Worm (Caenorhabditis elegans): ENCODE measurements around the gene spp-6.

The spp-6 gene

ce11 chrX:7316485-7317391 lies at the start of gene spp-6, which contains the start of gene spp-2:
TSS of gene spp-6 (plus strand) at chrX:7317341.
TSS of gene spp-2 (minus strand) at chrX:7316818.
- TF ChIP-seq ceh-32 (tag; optimal IDR thresholded peaks at IDR 0.05; ENCODE audit: poor library complexity): no peak
- TF ChIP-seq vab-7 (GFP tag; IDR thresholded peaks at IDR 0.05): no peak
- no peak for TF ChIP-seq lim-7 (GFP tag; IDR thresholded peaks at IDR 0.05)
- TF ChIP-seq unc-39 (tag; optimal IDR thresholded peaks at IDR 0.05): no peak
- no peak for TF ChIP-seq F44E2.7 (GFP tag; IDR thresholded peaks at IDR 0.05)
- TF ChIP-seq nhr-6 (tag; optimal IDR thresholded peaks at IDR 0.05): peak; percentile 53
- TF ChIP-seq dmd-8 (GFP tag; IDR thresholded peaks at IDR 0.05): no peak
- TF ChIP-seq nhr-42 (GFP tag; IDR thresholded peaks at IDR 0.05): no peak
- no peak for TF ChIP-seq zag-1 (tag; optimal IDR thresholded peaks at IDR 0.05)
- TF ChIP-seq zip-2 (tag; optimal IDR thresholded peaks at IDR 0.05): no peak
- no peak for TF ChIP-seq ceh-82 (tag; optimal IDR thresholded peaks at IDR 0.05)
- no peak for TF ChIP-seq zfp-2 (tag; optimal IDR thresholded peaks at IDR 0.05)
- TF ChIP-seq pqm-1 (tag; optimal IDR thresholded peaks at IDR 0.05): peak; percentile 96
- no peak for TF ChIP-seq mep-1 (tag; optimal IDR thresholded peaks at IDR 0.05)
- no peak for TF ChIP-seq skn-1 (tag; optimal IDR thresholded peaks at IDR 0.05)
- TF ChIP-seq mes-2 (tag; optimal IDR thresholded peaks at IDR 0.05; ENCODE audit: poor library complexity, severe bottlenecking): peak; percentile 29
- TF ChIP-seq pha-4 (GFP tag; IDR thresholded peaks at IDR 0.05): peak; percentile 16; the same call in 1 of the 2 replicates
- TF ChIP-seq pha-4 (tag; optimal IDR thresholded peaks at IDR 0.05): no peak
- no peak for TF ChIP-seq ceh-62 (tag; optimal IDR thresholded peaks at IDR 0.05)
- TF ChIP-seq nhr-41 (GFP tag; IDR thresholded peaks at IDR 0.05): no peak
- TF ChIP-seq sdz-12 (GFP tag; optimal IDR thresholded peaks at IDR 0.05): no peak
- no peak for TF ChIP-seq daf-19 (GFP tag; conservative IDR thresholded peaks at IDR 0.05)
- TF ChIP-seq D1046.2 (GFP tag; IDR thresholded peaks at IDR 0.05): no peak
- no peak for TF ChIP-seq F10B5.3 (tag; optimal IDR thresholded peaks at IDR 0.05)
- TF ChIP-seq dpl-1 (GFP tag; optimal IDR thresholded peaks at IDR 0.05): no peak
- TF ChIP-seq ctbp-1 (GFP tag; IDR thresholded peaks at IDR 0.05): no peak
- peak; percentile 12 for TF ChIP-seq nhr-10 (tag; optimal IDR thresholded peaks at IDR 0.05)
- TF ChIP-seq dmd-9 (GFP tag; IDR thresholded peaks at IDR 0.05): no peak
- no peak for TF ChIP-seq nhr-48 (tag; optimal IDR thresholded peaks at IDR 0.05)
- no peak for TF ChIP-seq ceh-28 (tag; optimal IDR thresholded peaks at IDR 0.05)
- no peak for TF ChIP-seq mdl-1 (tag; optimal IDR thresholded peaks at IDR 0.05)
- no peak for TF ChIP-seq ztf-7 (tag; optimal IDR thresholded peaks at IDR 0.05)
- no peak for TF ChIP-seq spr-1 (tag; optimal IDR thresholded peaks at IDR 0.05)
- TF ChIP-seq unc-130 (GFP tag; optimal IDR thresholded peaks at IDR 0.05): no peak
- peak; percentile 0 for TF ChIP-seq nhr-77 (tag; optimal IDR thresholded peaks at IDR 0.05)
- peak; percentile 76 for TF ChIP-seq dmd-6 (GFP tag; IDR thresholded peaks at IDR 0.05)
- TF ChIP-seq jun-1 (tag; optimal IDR thresholded peaks at IDR 0.05): no peak
- peak; percentile 38 for TF ChIP-seq nhr-28 (tag; optimal IDR thresholded peaks at IDR 0.05)
- peak; percentile 63; the same call in 1 of the 2 replicates for TF ChIP-seq T26A8.4 (GFP tag; IDR thresholded peaks at IDR 0.05)
- no peak for TF ChIP-seq lin-13 (GFP tag; optimal IDR thresholded peaks at IDR 0.05)
- TF ChIP-seq ZK337.2 (GFP tag; IDR thresholded peaks at IDR 0.05): no peak
- no peak for TF ChIP-seq hif-1 (tag; optimal IDR thresholded peaks at IDR 0.05)
- no peak for TF ChIP-seq lin-29 (GFP tag; IDR thresholded peaks at IDR 0.05)
- no peak for TF ChIP-seq tra-1 (GFP tag; IDR thresholded peaks at IDR 0.05)
- no peak for TF ChIP-seq ZK546.5 (tag; optimal IDR thresholded peaks at IDR 0.05)
- no peak for TF ChIP-seq lin-1 (GFP tag; IDR thresholded peaks at IDR 0.05)
- no peak for TF ChIP-seq tag-97 (GFP tag; IDR thresholded peaks at IDR 0.05)
- no peak for TF ChIP-seq nhr-11 (tag; optimal IDR thresholded peaks at IDR 0.05)
- TF ChIP-seq lsy-2 (tag; optimal IDR thresholded peaks at IDR 0.05): no peak
- no peak for TF ChIP-seq nhr-237 (tag; optimal IDR thresholded peaks at IDR 0.05)
- TF ChIP-seq cey-2 (tag; optimal IDR thresholded peaks at IDR 0.05; ENCODE audit: borderline replicate concordance, insufficient read depth): no peak
